Fruit fly (Drosophila melanogaster) whole organism, embryonic: ENCODE data around the gene CG5921.

Experiments used
- Abd-B ChIP-seq: fragments of 200-800 bp; sonication (Bioruptor generic); optimal IDR thresholded peaks from 2 replicates; lab custom pipeline; 2018; ENCODE audit warnings: missing biosample characterization, mild to moderate bottlenecking, missing genetic modification characterization, moderate library complexity
- CG10979 ChIP-seq: fragments of 200-800 bp; sonication (Bioruptor generic); optimal IDR thresholded peaks from 2 replicates; lab custom pipeline; 2018; ENCODE audit warnings: missing biosample characterization, mild to moderate bottlenecking, missing genetic modification characterization, moderate library complexity
- CG12391 ChIP-seq: fragments of 200-800 bp; sonication (Bioruptor generic); optimal IDR thresholded peaks from 3 replicates; lab custom pipeline; 2018; ENCODE audit warnings: missing biosample characterization, mild to moderate bottlenecking, missing genetic modification characterization, moderate library complexity
- CG14014 ChIP-seq: fragments of 200-800 bp; sonication (Bioruptor generic); IDR thresholded peaks from 2 replicates; pipeline ENCODE4 v1.3.6; 2022; ENCODE audit warnings: missing biosample characterization, missing genetic modification characterization
- CG14050 ChIP-seq: fragments of 200-800 bp; sonication (Bioruptor generic); IDR thresholded peaks from 3 replicates; pipeline ENCODE4 v1.3.6; 2022; ENCODE audit warnings: missing biosample characterization, missing genetic modification characterization
- CG14710 ChIP-seq: fragments of 200-800 bp; sonication (Bioruptor generic); optimal IDR thresholded peaks from 3 replicates; lab custom pipeline; 2019; ENCODE audit warnings: missing biosample characterization, mild to moderate bottlenecking, missing genetic modification characterization, moderate library complexity
- CG15696 ChIP-seq: fragments of 200-800 bp; sonication (Bioruptor generic); optimal IDR thresholded peaks from 2 replicates; lab custom pipeline; 2019; ENCODE audit warnings: missing biosample characterization, mild to moderate bottlenecking, missing genetic modification characterization, moderate library complexity
- CG17361 ChIP-seq: fragments of 200-800 bp; sonication (Bioruptor generic); IDR thresholded peaks from 3 replicates; pipeline ENCODE4 v1.3.6; 2022; ENCODE audit warnings: missing biosample characterization, missing genetic modification characterization
- CG17829 ChIP-seq: fragments of 200-800 bp; optimal IDR thresholded peaks from 2 replicates; lab custom pipeline; 2019; ENCODE audit warnings: missing biosample characterization, mild to moderate bottlenecking, missing genetic modification characterization, moderate library complexity
- CG18262 ChIP-seq: fragments of 200-800 bp; optimal IDR thresholded peaks from 3 replicates; lab custom pipeline; 2019; ENCODE audit warnings: missing biosample characterization, mild to moderate bottlenecking, missing genetic modification characterization, moderate library complexity
- CG2202 ChIP-seq: fragments of 200-800 bp; sonication (Bioruptor generic); optimal IDR thresholded peaks from 2 replicates; lab custom pipeline; 2018; ENCODE audit warnings: missing biosample characterization, mild to moderate bottlenecking, missing genetic modification characterization
- CG2678 ChIP-seq: fragments of 200-800 bp; sonication (Bioruptor generic); optimal IDR thresholded peaks from 3 replicates; lab custom pipeline; 2019; ENCODE audit warnings: missing biosample characterization, mild to moderate bottlenecking, missing genetic modification characterization, moderate library complexity
- CG2712 ChIP-seq: fragments of 200-800 bp; optimal IDR thresholded peaks from 3 replicates; lab custom pipeline; 2019; ENCODE audit warnings: missing biosample characterization, mild to moderate bottlenecking, missing genetic modification characterization, moderate library complexity
- CG31441 ChIP-seq: fragments of 200-800 bp; sonication (Bioruptor generic); IDR thresholded peaks from 2 replicates; pipeline ENCODE4 v1.3.6; 2022; ENCODE audit warnings: missing biosample characterization, missing genetic modification characterization
- CG32532 ChIP-seq: fragments of 200-800 bp; sonication (Bioruptor generic); IDR thresholded peaks from 2 replicates; pipeline ENCODE4 v1.3.6; 2022; ENCODE audit warnings: missing biosample characterization, missing genetic modification characterization
- CG32767 ChIP-seq: fragments of 200-800 bp; sonication (Bioruptor generic); IDR thresholded peaks from 2 replicates; pipeline ENCODE4 v1.3.6; 2022; ENCODE audit warnings: missing biosample characterization, missing genetic modification characterization
- CG3847 ChIP-seq: fragments of 200-800 bp; sonication (Bioruptor generic); IDR thresholded peaks from 2 replicates; pipeline ENCODE4 v1.3.6; 2022; ENCODE audit warnings: missing biosample characterization, missing genetic modification characterization
- CG5180 ChIP-seq: fragments of 200-800 bp; sonication (Bioruptor generic); optimal IDR thresholded peaks from 3 replicates; lab custom pipeline; 2017; ENCODE audit warnings: missing biosample characterization, missing genetic modification characterization, mild to moderate bottlenecking, moderate library complexity, missing genetic modification reagents
- CG6689 ChIP-seq: fragments of 200-800 bp; sonication (Bioruptor generic); IDR thresholded peaks from 2 replicates; pipeline ENCODE4 v1.3.6; 2022; ENCODE audit warnings: missing biosample characterization, missing genetic modification characterization
- CG7839 ChIP-seq: fragments of 200-800 bp; sonication (Bioruptor generic); optimal IDR thresholded peaks from 3 replicates; lab custom pipeline; 2018; ENCODE audit warnings: missing biosample characterization, mild to moderate bottlenecking, missing genetic modification characterization, moderate library complexity
- CG9817 ChIP-seq: fragments of 200-800 bp; sonication (Bioruptor generic); optimal IDR thresholded peaks from 2 replicates; lab custom pipeline; 2018; ENCODE audit warnings: missing biosample characterization, mild to moderate bottlenecking, missing genetic modification characterization, moderate library complexity
- CTCF ChIP-seq: fragments of 200-800 bp; sonication (Bioruptor generic); optimal IDR thresholded peaks from 2 replicates; lab custom pipeline; 2017; ENCODE audit warnings: missing biosample characterization, mild to moderate bottlenecking, missing genetic modification characterization, moderate library complexity
- CkIIα-i1 ChIP-seq: fragments of 200-800 bp; sonication (Bioruptor generic); IDR thresholded peaks from 2 replicates; pipeline ENCODE4 v1.3.6; 2022; ENCODE audit warnings: missing biosample characterization, missing genetic modification characterization
- Dek ChIP-seq: fragments of 200-800 bp; sonication (Bioruptor generic); optimal IDR thresholded peaks from 3 replicates; lab custom pipeline; 2019; ENCODE audit warnings: missing biosample characterization, mild to moderate bottlenecking, missing genetic modification characterization, moderate library complexity
- Dll ChIP-seq: fragments of 200-800 bp; sonication (Bioruptor generic); IDR thresholded peaks from 4 replicates; pipeline ENCODE4 v1.3.6; 2022; ENCODE audit warnings: missing biosample characterization, missing genetic modification characterization; ENCODE audit not compliant: partially characterized antibody
- HmgZ ChIP-seq: fragments of 200-800 bp; sonication (Bioruptor generic); optimal IDR thresholded peaks from 2 replicates; lab custom pipeline; 2018; ENCODE audit warnings: missing biosample characterization, mild to moderate bottlenecking, missing genetic modification characterization
- Hr78 ChIP-seq, 2 experiments: fragments of 200-800 bp in 1 of 2; fragments of >200 bp in 1 of 2; sonication (Bioruptor generic) in 1 of 2; optimal IDR thresholded peaks; 2 replicates each; lab custom pipeline; 2017 to 2019; ENCODE audit warnings: missing biosample characterization in 2 of 2, missing genetic modification characterization in 2 of 2, mild to moderate bottlenecking in 1 of 2, moderate library complexity in 1 of 2
- Jarid2 ChIP-seq: fragments of 200-800 bp; sonication (Bioruptor generic); optimal IDR thresholded peaks from 3 replicates; lab custom pipeline; 2017; ENCODE audit warnings: mild to moderate bottlenecking, missing biosample characterization, missing genetic modification reagents, missing genetic modification characterization
- Lim3 ChIP-seq: fragments of 200-800 bp; sonication (Bioruptor generic); IDR thresholded peaks from 2 replicates; pipeline ENCODE4 v1.3.6; 2022; ENCODE audit warnings: missing biosample characterization, missing genetic modification characterization
- Med ChIP-seq: fragments of 200-800 bp; sonication (Bioruptor generic); peaks from one replicate; lab custom pipeline; 2016; ENCODE audit warnings: missing biosample characterization, missing genetic modification characterization, mild to moderate bottlenecking, inconsistent platforms, moderate library complexity
- Mrtf ChIP-seq: fragments of 200-800 bp; sonication (Bioruptor generic); IDR thresholded peaks from 3 replicates; pipeline ENCODE4 v1.3.6; 2022; ENCODE audit warnings: missing biosample characterization, missing genetic modification characterization
- Poxn ChIP-seq: fragments of 200-800 bp; sonication (Bioruptor generic); IDR thresholded peaks from 2 replicates; pipeline ENCODE4 v1.3.6; 2022; ENCODE audit warnings: missing biosample characterization, missing genetic modification characterization
- Ptx1 ChIP-seq: fragments of 200-800 bp; sonication (Bioruptor generic); IDR thresholded peaks from 2 replicates; pipeline ENCODE4 v1.3.6; 2022; ENCODE audit warnings: missing biosample characterization, missing genetic modification characterization
- Sry-δ ChIP-seq: fragments of 200-800 bp; sonication (Bioruptor generic); optimal IDR thresholded peaks from 2 replicates; lab custom pipeline; 2016; ENCODE audit warnings: missing biosample characterization, missing genetic modification characterization
- ara ChIP-seq: fragments of 200-800 bp; sonication (Bioruptor generic); IDR thresholded peaks from 2 replicates; pipeline ENCODE4 v1.3.6; 2022; ENCODE audit warnings: missing biosample characterization, missing genetic modification characterization
- chif ChIP-seq, 2 experiments: fragments of 200-800 bp; sonication (Bioruptor generic); optimal IDR thresholded peaks; 3 replicates each; lab custom pipeline; 2016; ENCODE audit warnings: missing biosample characterization in 2 of 2, missing genetic modification characterization in 2 of 2
- dati ChIP-seq: fragments of 200-800 bp; sonication (Bioruptor generic); IDR thresholded peaks from 2 replicates; pipeline ENCODE4 v1.3.6; 2022; ENCODE audit warnings: missing biosample characterization, missing genetic modification characterization
- dmrt11E ChIP-seq: fragments of 200-800 bp; sonication (Bioruptor generic); optimal IDR thresholded peaks from 3 replicates; lab custom pipeline; 2018; ENCODE audit warnings: missing biosample characterization, mild to moderate bottlenecking, missing genetic modification characterization, moderate library complexity
- fru ChIP-seq: fragments of >200 bp; optimal IDR thresholded peaks from 2 replicates; lab custom pipeline; 2017
- gcm2 ChIP-seq: fragments of 200-800 bp; sonication (Bioruptor generic); optimal IDR thresholded peaks from 2 replicates; lab custom pipeline; 2016; ENCODE audit warnings: missing biosample characterization, missing genetic modification characterization
- gem ChIP-seq: fragments of 200-800 bp; sonication (Bioruptor generic); optimal IDR thresholded peaks from 2 replicates; lab custom pipeline; 2019; ENCODE audit warnings: missing biosample characterization, mild to moderate bottlenecking, missing genetic modification characterization, moderate library complexity
- gt ChIP-seq: fragments of 200-800 bp; sonication (Bioruptor generic); IDR thresholded peaks from 2 replicates; pipeline ENCODE4 v1.3.6; 2022; ENCODE audit warnings: missing biosample characterization, missing genetic modification characterization
- hbn ChIP-seq: fragments of 200-800 bp; sonication (Bioruptor generic); IDR thresholded peaks from 2 replicates; pipeline ENCODE4 v1.3.6; 2022; ENCODE audit warnings: missing biosample characterization, missing genetic modification characterization; ENCODE audit not compliant: partially characterized antibody
- ken ChIP-seq: fragments of 200-800 bp; sonication (Bioruptor generic); IDR thresholded peaks from 3 replicates; pipeline ENCODE4 v1.3.6; 2022; ENCODE audit warnings: missing biosample characterization, missing genetic modification characterization
- lola ChIP-seq, 3 experiments: fragments of >200 bp in 2 of 3; fragments of 200-800 bp in 1 of 3; sonication (Bioruptor generic) in 1 of 3; optimal IDR thresholded peaks; 2 replicates each; lab custom pipeline; 2017 to 2019; ENCODE audit warnings: missing biosample characterization in 3 of 3, missing genetic modification characterization in 3 of 3, mild to moderate bottlenecking in 1 of 3, moderate library complexity in 1 of 3
- lov ChIP-seq, 2 experiments: fragments of 200-800 bp in 1 of 2; fragments of >200 bp in 1 of 2; sonication (Bioruptor generic) in 1 of 2; IDR thresholded peaks in 1 of 2; optimal IDR thresholded peaks in 1 of 2; 2 replicates in 1 of 2; 3 replicates in 1 of 2; pipeline versions ENCODE4 v1.3.6 to Lab custom; 2017 to 2022; ENCODE audit warnings: missing biosample characterization in 1 of 2, missing genetic modification characterization in 1 of 2
- nom ChIP-seq: fragments of 200-800 bp; sonication (Bioruptor generic); optimal IDR thresholded peaks from 2 replicates; lab custom pipeline; 2017; ENCODE audit warnings: missing biosample characterization, missing genetic modification characterization, mild to moderate bottlenecking, moderate library complexity, missing genetic modification reagents
- odd ChIP-seq: fragments of 200-800 bp; sonication (Bioruptor generic); optimal IDR thresholded peaks from 2 replicates; lab custom pipeline; 2017; ENCODE audit warnings: missing biosample characterization, mild to moderate bottlenecking, missing genetic modification characterization
- salm ChIP-seq: fragments of 200-800 bp; sonication (Bioruptor generic); optimal IDR thresholded peaks from 2 replicates; lab custom pipeline; 2018; ENCODE audit warnings: missing biosample characterization, mild to moderate bottlenecking, missing genetic modification characterization
- sens ChIP-seq: fragments of 200-800 bp; sonication (Bioruptor generic); peaks from one replicate; lab custom pipeline; 2016; ENCODE audit warnings: missing biosample characterization, missing genetic modification characterization
- wek ChIP-seq: fragments of 200-800 bp; sonication (Bioruptor generic); optimal IDR thresholded peaks from 3 replicates; lab custom pipeline; 2018; ENCODE audit warnings: missing biosample characterization, mild to moderate bottlenecking, missing genetic modification characterization, moderate library complexity

CG5921 gene

DNA sequence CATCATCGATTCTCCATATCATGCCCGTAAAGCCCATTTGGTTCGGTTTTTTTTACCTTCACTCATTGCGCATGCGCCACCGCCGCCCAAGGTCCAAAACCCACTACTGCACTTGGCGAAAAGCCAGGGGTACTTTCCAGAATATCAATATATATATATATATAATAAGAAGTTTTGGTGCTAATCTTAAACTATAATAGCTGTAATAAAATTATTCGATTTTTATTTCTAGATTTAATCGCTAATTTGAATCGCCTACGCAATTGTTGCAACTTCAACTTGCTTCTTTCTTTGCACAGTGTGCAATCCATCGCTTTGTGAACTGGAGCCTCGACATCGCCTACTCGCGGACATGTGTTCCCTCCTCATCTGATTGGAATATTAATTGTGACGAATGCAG, 46.8 kb upstream of the CG5921 start (continued):
- TF ChIP-seq gt (no peak), ken (GFP tag; lab: Robert Waterston, UW) (no peak), odd (GFP tag; lab: Kevin White, UChicago) (no peak), salm (tag; lab: Kevin White, UChicago) (no peak), Mrtf (0 out of 3 replicates have a peak, but pooled peaks have one; percentile 20), Sry-δ (no peak), CG31441 (GFP tag; lab: Robert Waterston, UW) (peak; percentile 46), HmgZ (tag; lab: Kevin White, UChicago) (no peak), CG14014 (GFP tag; lab: Robert Waterston, UW) (no peak), Abd-B (no peak), CG17829 (tag; lab: Kevin White, UChicago) (peak; percentile 26), CG2202 (tag; lab: Kevin White, UChicago) (no peak), Med (peak; percentile 31), CG2678 (tag; lab: Kevin White, UChicago) (peak; percentile 11), CG9817 (tag; lab: Kevin White, UChicago) (no peak), ara (GFP tag; lab: Robert Waterston, UW) (peak; percentile 23; the same call in 1 of the 2 replicates), Dll (GFP tag; lab: Robert Waterston, UW) (no peak), CG5180 (GFP tag; lab: Kevin White, UChicago) (no peak), CG14050 (GFP tag; lab: Robert Waterston, UW) (no peak), CTCF (GFP tag; lab: Kevin White, UChicago) (no peak), CG15696 (peak; percentile 6), dati (GFP tag; lab: Robert Waterston, UW) (no peak), chif (GFP tag; optimal IDR thresholded peaks at IDR 0.05; lab: Kevin White, UChicago) (no peak), Ptx1 (peak; percentile 41), CG32767 (GFP tag; lab: Robert Waterston, UW) (no peak), Hr78 (GFP tag; optimal IDR thresholded peaks at IDR 0.05; lab: Kevin White, UChicago) (no peak), CG12391 (peak; percentile 16), lola (GFP tag; optimal IDR thresholded peaks at IDR 0.05; lab: Kevin White, UChicago) (peak in 1 of 3 experiments; percentile 24), CG7839 (tag; lab: Kevin White, UChicago) (peak; percentile 16), CG17361 (GFP tag; lab: Robert Waterston, UW) (peak; percentile 23; the same call in 1 of the 3 replicates), Poxn (GFP tag; lab: Robert Waterston, UW) (no peak), CG6689 (GFP tag; lab: Robert Waterston, UW) (peak; percentile 26; the same call in 1 of the 2 replicates), CkIIα-i1 (GFP tag; lab: Robert Waterston, UW) (no peak), Lim3 (no peak), gem (peak; percentile 47), Jarid2 (no peak), wek (GFP tag; lab: Kevin White, UChicago) (no peak), CG2712 (peak; percentile 45), CG10979 (tag; lab: Kevin White, UChicago) (peak; percentile 42), fru (no peak), CG32532 (GFP tag; lab: Robert Waterston, UW) (no peak), CG3847 (GFP tag; lab: Robert Waterston, UW) (no peak), lov (optimal IDR thresholded peaks at IDR 0.05; lab: Kevin White, UChicago) (no peak), lov (GFP tag; IDR thresholded peaks at IDR 0.05; lab: Robert Waterston, UW) (no peak), nom (GFP tag; lab: Kevin White, UChicago) (peak; percentile 20), CG14710 (tag; lab: Kevin White, UChicago) (peak; percentile 20), Dek (tag; lab: Kevin White, UChicago) (no peak), sens (peak; percentile 38), dmrt11E (peak; percentile 16), CG18262 (tag; lab: Kevin White, UChicago) (peak; percentile 43), hbn (GFP tag; lab: Robert Waterston, UW) (no peak), gcm2 (no peak)
